Comparison of ENCODE assay signal across 5 worm cellular contexts in the genomic region with DNA sequence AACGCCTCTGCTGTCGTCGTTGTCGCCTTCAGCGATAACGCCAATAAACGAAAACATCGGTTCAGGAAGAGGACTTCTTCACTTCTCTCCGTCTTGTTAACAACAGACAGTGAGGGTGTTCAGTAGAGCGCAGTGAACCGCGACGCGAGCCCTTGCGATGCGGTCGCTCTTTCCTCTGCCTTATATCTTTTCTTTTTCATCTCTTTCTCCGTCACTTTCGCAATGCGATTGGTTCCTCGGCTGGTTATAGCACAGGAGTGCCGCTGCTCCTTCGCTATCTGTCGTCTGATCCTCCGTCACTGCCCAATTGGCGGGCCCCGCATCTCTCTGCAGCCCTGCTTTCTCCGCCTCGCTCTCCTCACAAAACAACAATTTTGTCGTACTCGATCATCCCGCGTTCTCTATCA.
A peak's percentile ranks its signal among the peaks of the same experiment; 100 is the strongest.
TF ChIP-seq lines count a peak whose summit lies in the region.

No protein-coding gene starts in this region.

TF ChIP-seq in whole organism, L1 larva, 84 proteins besides CTCF, POLR2A, EP300 and RAD21 (continues in another document):
- TF ChIP-seq efl-3 (GFP tag; optimal IDR thresholded peaks at IDR 0.05; lab: Kevin White, UChicago) (no peak), ztf-11 (tag; optimal IDR thresholded peaks at IDR 0.05; lab: Kevin White, UChicago) (no peak), blmp-1 (tag; optimal IDR thresholded peaks at IDR 0.05; lab: Kevin White, UChicago) (no peak), snu-23 (GFP tag; optimal IDR thresholded peaks at IDR 0.05; lab: Kevin White, UChicago) (peak; percentile 78), lsy-2 (tag; optimal IDR thresholded peaks at IDR 0.05; lab: Kevin White, UChicago) (peak; percentile 53 to 86), ces-1 (GFP tag; optimal IDR thresholded peaks at IDR 0.05; lab: Kevin White, UChicago) (no peak), unc-62 (GFP tag; optimal IDR thresholded peaks at IDR 0.05; lab: Kevin White, UChicago) (no peak), nhr-237 (tag; optimal IDR thresholded peaks at IDR 0.05; lab: Kevin White, UChicago) (no peak), nhr-84 (tag; optimal IDR thresholded peaks at IDR 0.05; lab: Kevin White, UChicago) (no peak), F16B12.6 (tag; optimal IDR thresholded peaks at IDR 0.05; lab: Kevin White, UChicago) (no peak), dsc-1 (tag; optimal IDR thresholded peaks at IDR 0.05; lab: Kevin White, UChicago) (peak; percentile 71), tbx-2 (tag; optimal IDR thresholded peaks at IDR 0.05; lab: Kevin White, UChicago) (peak; percentile 69), unc-98 (GFP tag; IDR thresholded peaks at IDR 0.05; lab: Robert Waterston, UW) (no peak), lin-13 (GFP tag; optimal IDR thresholded peaks at IDR 0.05; lab: Kevin White, UChicago) (peak; percentile 44), dpl-1 (GFP tag; optimal IDR thresholded peaks at IDR 0.05; lab: Kevin White, UChicago) (peak; percentile 9 to 63 (median 51)), sup-37 (GFP tag; optimal IDR thresholded peaks at IDR 0.05; lab: Kevin White, UChicago) (no peak), ceh-8 (GFP tag; optimal IDR thresholded peaks at IDR 0.05; lab: Kevin White, UChicago) (no peak), C04F5.9 (tag; optimal IDR thresholded peaks at IDR 0.05; lab: Kevin White, UChicago) (no peak)

TF ChIP-seq in whole organism, L3 larva, 47 proteins besides CTCF, POLR2A, EP300 and RAD21 (continues in another document):
- TF ChIP-seq ama-1 (optimal IDR thresholded peaks at IDR 0.05; lab: Kevin White, UChicago) (peak; percentile 76), pqm-1 (tag; optimal IDR thresholded peaks at IDR 0.05; lab: Kevin White, UChicago) (no peak), nhr-12 (tag; optimal IDR thresholded peaks at IDR 0.05; lab: Kevin White, UChicago) (no peak), ztf-4 (tag; optimal IDR thresholded peaks at IDR 0.05; lab: Kevin White, UChicago) (no peak), fkh-2 (tag; optimal IDR thresholded peaks at IDR 0.05; lab: Kevin White, UChicago) (no peak), nhr-28 (tag; optimal IDR thresholded peaks at IDR 0.05; lab: Kevin White, UChicago) (no peak), lsy-12 (tag; optimal IDR thresholded peaks at IDR 0.05; lab: Kevin White, UChicago) (peak; percentile 35), elt-1 (tag; optimal IDR thresholded peaks at IDR 0.05; lab: Kevin White, UChicago) (peak; percentile 61), aly-2 (tag; optimal IDR thresholded peaks at IDR 0.05; lab: Kevin White, UChicago) (no peak), jun-1 (tag; optimal IDR thresholded peaks at IDR 0.05; lab: Kevin White, UChicago) (peak; percentile 60), ceh-16 (tag; optimal IDR thresholded peaks at IDR 0.05; lab: Kevin White, UChicago) (no peak), eor-1 (tag; optimal IDR thresholded peaks at IDR 0.05; lab: Kevin White, UChicago) (no peak), hmg-11 (tag; optimal IDR thresholded peaks at IDR 0.05; lab: Kevin White, UChicago) (peak; percentile 75), fos-1 (tag; optimal IDR thresholded peaks at IDR 0.05; lab: Kevin White, UChicago) (no peak), pha-4 (tag; optimal IDR thresholded peaks at IDR 0.05; lab: Kevin White, UChicago) (peak; percentile 74), lin-39 (tag; optimal IDR thresholded peaks at IDR 0.05; lab: Kevin White, UChicago) (peak; percentile 77), nhr-43 (tag; optimal IDR thresholded peaks at IDR 0.05; lab: Kevin White, UChicago; ENCODE audit: poor library complexity, severe bottlenecking) (no peak), sea-2 (GFP tag; optimal IDR thresholded peaks at IDR 0.05; lab: Kevin White, UChicago) (no peak)

TF ChIP-seq in whole organism, early embryonic, 17 proteins besides CTCF, POLR2A, EP300 and RAD21:
- TF ChIP-seq hnd-1 (tag; optimal IDR thresholded peaks at IDR 0.05; lab: Kevin White, UChicago) (no peak), aly-1 (tag; optimal IDR thresholded peaks at IDR 0.05; lab: Kevin White, UChicago) (peak; percentile 67), hmg-4 (GFP tag; optimal IDR thresholded peaks at IDR 0.05; lab: Kevin White, UChicago) (peak; percentile 60), pes-1 (GFP tag; IDR thresholded peaks at IDR 0.05; lab: Robert Waterston, UW) (no peak), tra-4 (tag; optimal IDR thresholded peaks at IDR 0.05; lab: Kevin White, UChicago) (no peak), tbx-37 (GFP tag; conservative IDR thresholded peaks at IDR 0.05; lab: Robert Waterston, UW) (no peak), F13C5.2 (tag; optimal IDR thresholded peaks at IDR 0.05; lab: Kevin White, UChicago) (no peak), flt-1 (GFP tag; IDR thresholded peaks at IDR 0.05; lab: Robert Waterston, UW) (0 out of 2 replicates have a peak, but pooled peaks have one; percentile 18), hmbx-1 (tag; optimal IDR thresholded peaks at IDR 0.05; lab: Kevin White, UChicago) (no peak), ama-1 (optimal IDR thresholded peaks at IDR 0.05; lab: Kevin White, UChicago) (no peak), B0310.2 (tag; optimal IDR thresholded peaks at IDR 0.05; lab: Kevin White, UChicago) (no peak), ceh-36 (tag; optimal IDR thresholded peaks at IDR 0.05; lab: Kevin White, UChicago) (no peak)

TF ChIP-seq in whole organism, midembryonic, 9 proteins besides CTCF, POLR2A, EP300 and RAD21:
- TF ChIP-seq med-1 (GFP tag; optimal IDR thresholded peaks at IDR 0.05; lab: Kevin White, UChicago; ENCODE audit: insufficient read depth) (no peak), flt-1 (GFP tag; IDR thresholded peaks at IDR 0.05; lab: Robert Waterston, UW) (no peak), cog-1 (tag; optimal IDR thresholded peaks at IDR 0.05; lab: Kevin White, UChicago) (peak; percentile 53)

TF ChIP-seq in whole organism, young adult, 124 proteins besides CTCF, POLR2A, EP300 and RAD21 (continues in another document):
- TF ChIP-seq pha-4 (tag; optimal IDR thresholded peaks at IDR 0.05; lab: Kevin White, UChicago) = no peak
- TF ChIP-seq ceh-79 (tag; optimal IDR thresholded peaks at IDR 0.05; lab: Kevin White, UChicago) = no peak
- no peak for TF ChIP-seq F22D6.2 (tag; optimal IDR thresholded peaks at IDR 0.05; lab: Kevin White, UChicago)
- TF ChIP-seq lag-1 (GFP tag; IDR thresholded peaks at IDR 0.05; lab: Robert Waterston, UW) = no peak
- TF ChIP-seq nhr-120 (GFP tag; IDR thresholded peaks at IDR 0.05; lab: Robert Waterston, UW) = no peak
- TF ChIP-seq Y79H2A.3 (GFP tag; conservative IDR thresholded peaks at IDR 0.05; lab: Robert Waterston, UW) = no peak
- TF ChIP-seq lsy-27 (tag; optimal IDR thresholded peaks at IDR 0.05; lab: Kevin White, UChicago; ENCODE audit: borderline replicate concordance, insufficient read depth) = no peak
- TF ChIP-seq let-526 (GFP tag; IDR thresholded peaks at IDR 0.05; lab: Robert Waterston, UW) = no peak
- TF ChIP-seq ets-4 (GFP tag; optimal IDR thresholded peaks at IDR 0.05; lab: Kevin White, UChicago) = no peak
- peak; percentile 57 for TF ChIP-seq nhr-80 (tag; optimal IDR thresholded peaks at IDR 0.05; lab: Kevin White, UChicago)
- peak; percentile 86 for TF ChIP-seq K12H6.12 (tag; optimal IDR thresholded peaks at IDR 0.05; lab: Kevin White, UChicago)
- TF ChIP-seq cebp-2 (GFP tag; IDR thresholded peaks at IDR 0.05; lab: Robert Waterston, UW) = no peak
- no peak for TF ChIP-seq dpl-1 (GFP tag; optimal IDR thresholded peaks at IDR 0.05; lab: Kevin White, UChicago)
- no peak for TF ChIP-seq T26A5.8 (tag; optimal IDR thresholded peaks at IDR 0.05; lab: Kevin White, UChicago)
- no peak for TF ChIP-seq B0261.1 (tag; optimal IDR thresholded peaks at IDR 0.05; lab: Kevin White, UChicago)
- no peak for TF ChIP-seq lsl-1 (GFP tag; optimal IDR thresholded peaks at IDR 0.05; lab: Kevin White, UChicago)
- no peak for TF ChIP-seq nhr-179 (tag; optimal IDR thresholded peaks at IDR 0.05; lab: Kevin White, UChicago)
- TF ChIP-seq mcd-1 (GFP tag; IDR thresholded peaks at IDR 0.05; lab: Robert Waterston, UW) = peak; percentile 78
- no peak for TF ChIP-seq snpc-1.3 (tag; optimal IDR thresholded peaks at IDR 0.05; lab: Kevin White, UChicago; ENCODE audit: insufficient read depth)
- no peak for TF ChIP-seq egl-44 (GFP tag; IDR thresholded peaks at IDR 0.05; lab: Robert Waterston, UW)
- TF ChIP-seq die-1 (tag; optimal IDR thresholded peaks at IDR 0.05; lab: Kevin White, UChicago) = no peak
- TF ChIP-seq ZK185.1 (tag; optimal IDR thresholded peaks at IDR 0.05; lab: Kevin White, UChicago; ENCODE audit: poor library complexity, severe bottlenecking) = no peak
- TF ChIP-seq nhr-27 (tag; optimal IDR thresholded peaks at IDR 0.05; lab: Kevin White, UChicago) = no peak
- TF ChIP-seq aptf-2 (GFP tag; conservative IDR thresholded peaks at IDR 0.05; lab: Robert Waterston, UW) = no peak
- TF ChIP-seq ztf-3 (GFP tag; optimal IDR thresholded peaks at IDR 0.05; lab: Kevin White, UChicago) = no peak
- TF ChIP-seq tbp1 (GFP tag; optimal IDR thresholded peaks at IDR 0.05; lab: Kevin White, UChicago) = peak; percentile 39
- no peak for TF ChIP-seq unc-62 (GFP tag; optimal IDR thresholded peaks at IDR 0.05; lab: Kevin White, UChicago)
- peak; percentile 84 for TF ChIP-seq madf-3 (GFP tag; IDR thresholded peaks at IDR 0.05; lab: Robert Waterston, UW)
- no peak for TF ChIP-seq nfya-1 (tag; optimal IDR thresholded peaks at IDR 0.05; lab: Kevin White, UChicago; ENCODE audit: borderline replicate concordance, insufficient read depth)
- peak; percentile 85 for TF ChIP-seq dox-1 (GFP tag; IDR thresholded peaks at IDR 0.05; lab: Robert Waterston, UW)
- no peak for TF ChIP-seq ama-1 (optimal IDR thresholded peaks at IDR 0.05; lab: Kevin White, UChicago)
- no peak for TF ChIP-seq ama-1 (GFP tag; optimal IDR thresholded peaks at IDR 0.05; lab: Kevin White, UChicago)
- TF ChIP-seq gei-17 (GFP tag; optimal IDR thresholded peaks at IDR 0.05; lab: Kevin White, UChicago) = peak; percentile 7
- no peak for TF ChIP-seq F23B12.7 (tag; optimal IDR thresholded peaks at IDR 0.05; lab: Kevin White, UChicago; ENCODE audit: insufficient read depth)
- TF ChIP-seq mxl-1 (tag; optimal IDR thresholded peaks at IDR 0.05; lab: Kevin White, UChicago) = no peak
- 0 out of 2 replicates have a peak, but pooled peaks have one; percentile 4 for TF ChIP-seq madf-6 (GFP tag; IDR thresholded peaks at IDR 0.05; lab: Robert Waterston, UW)
- peak; percentile 89 for TF ChIP-seq cebp-1 (GFP tag; IDR thresholded peaks at IDR 0.05; lab: Robert Waterston, UW)
- peak; percentile 96 for TF ChIP-seq cebp-1 (tag; optimal IDR thresholded peaks at IDR 0.05; lab: Kevin White, UChicago)
- peak; percentile 71; the same call in 1 of the 2 replicates for TF ChIP-seq nfyb-1 (GFP tag; IDR thresholded peaks at IDR 0.05; lab: Robert Waterston, UW)
- no peak for TF ChIP-seq F55B11.4 (tag; optimal IDR thresholded peaks at IDR 0.05; lab: Kevin White, UChicago; ENCODE audit: borderline replicate concordance, insufficient read depth)
- no peak for TF ChIP-seq B0035.1 (tag; optimal IDR thresholded peaks at IDR 0.05; lab: Kevin White, UChicago)
- peak; percentile 99 for TF ChIP-seq zfh-2 (GFP tag; conservative IDR thresholded peaks at IDR 0.05; lab: Robert Waterston, UW)
- TF ChIP-seq ztf-6 (GFP tag; IDR thresholded peaks at IDR 0.05; lab: Robert Waterston, UW) = no peak
